Worm (Caenorhabditis elegans): Measurements from ENCODE around the gene drr-2.

The drr-2 gene

DNA sequence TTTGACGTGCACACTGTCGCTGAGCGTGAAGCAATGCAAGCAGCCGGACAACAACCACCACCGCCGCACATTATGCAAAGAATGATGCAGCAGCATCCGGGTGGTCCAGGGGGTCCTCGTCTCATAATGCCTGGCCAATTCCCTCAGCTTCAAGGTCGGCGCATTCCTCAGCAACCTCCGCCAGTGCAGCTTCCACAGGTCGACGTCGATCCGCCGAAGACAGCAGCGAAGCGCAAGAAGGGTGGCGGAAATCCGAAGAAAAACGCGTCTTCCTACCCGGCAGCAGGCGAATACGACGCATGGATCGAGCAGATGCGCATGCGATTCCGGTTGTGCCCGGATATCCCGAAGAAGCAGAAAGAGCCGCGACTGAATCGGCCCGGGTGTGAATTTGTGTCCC is 8.0 kb upstream of the drr-2 start:
- TF ChIP-seq lin-39 (tag; optimal IDR thresholded peaks at IDR 0.05) (no peak), fos-1 (tag; optimal IDR thresholded peaks at IDR 0.05) (no peak), skn-1 (tag; optimal IDR thresholded peaks at IDR 0.05) (no peak), nhr-11 (tag; optimal IDR thresholded peaks at IDR 0.05) (no peak), ztf-11 (tag; optimal IDR thresholded peaks at IDR 0.05) (no peak), mdl-1 (tag; optimal IDR thresholded peaks at IDR 0.05) (no peak), nhr-12 (tag; optimal IDR thresholded peaks at IDR 0.05) (no peak), mml-1 (tag; optimal IDR thresholded peaks at IDR 0.05) (no peak), nhr-43 (tag; optimal IDR thresholded peaks at IDR 0.05; ENCODE audit: poor library complexity, severe bottlenecking) (no peak), fkh-2 (tag; optimal IDR thresholded peaks at IDR 0.05) (no peak), nhr-28 (tag; optimal IDR thresholded peaks at IDR 0.05) (no peak), ceh-82 (tag; optimal IDR thresholded peaks at IDR 0.05) (no peak), elt-3 (tag; optimal IDR thresholded peaks at IDR 0.05) (no peak), fkh-10 (GFP tag; optimal IDR thresholded peaks at IDR 0.05) (no peak)

DNA sequence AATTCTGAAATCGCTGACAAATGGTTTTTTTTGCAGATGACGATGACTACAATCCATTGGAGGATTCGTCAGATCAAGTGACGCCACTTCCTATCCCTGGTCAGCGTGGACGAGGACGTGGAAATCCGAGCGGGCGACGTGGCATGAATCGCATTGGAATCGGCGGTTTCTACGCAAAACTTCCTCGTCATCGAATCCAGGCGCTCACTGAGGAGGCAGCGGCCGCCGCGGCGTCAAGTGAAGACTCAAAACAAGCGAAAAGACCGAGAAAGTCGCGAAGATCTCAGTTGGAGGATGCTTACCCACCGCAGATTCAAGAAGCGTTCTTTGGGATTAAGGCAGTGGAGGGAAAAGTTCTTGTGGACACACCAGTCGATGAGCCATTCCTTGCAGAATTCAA is 5.2 kb upstream of the drr-2 start:
- TF ChIP-seq fos-1 (tag; optimal IDR thresholded peaks at IDR 0.05) (no peak), pqm-1 (tag; optimal IDR thresholded peaks at IDR 0.05) (no peak), nfya-1 (tag; optimal IDR thresholded peaks at IDR 0.05; ENCODE audit: insufficient read depth) (no peak), nhr-43 (tag; optimal IDR thresholded peaks at IDR 0.05; ENCODE audit: poor library complexity, severe bottlenecking) (no peak), elt-2 (tag; optimal IDR thresholded peaks at IDR 0.05) (no peak), nhr-11 (tag; optimal IDR thresholded peaks at IDR 0.05) (no peak), ceh-9 (tag; optimal IDR thresholded peaks at IDR 0.05) (no peak), unc-39 (tag; optimal IDR thresholded peaks at IDR 0.05) (no peak), nhr-28 (tag; optimal IDR thresholded peaks at IDR 0.05) (no peak), daf-12 (tag; optimal IDR thresholded peaks at IDR 0.05) (no peak), lsy-12 (tag; optimal IDR thresholded peaks at IDR 0.05) (no peak), snpc-4 (tag; optimal IDR thresholded peaks at IDR 0.05) (no peak), ama-1 (optimal IDR thresholded peaks at IDR 0.05) (no peak), R02D3.7 (tag; optimal IDR thresholded peaks at IDR 0.05) (no peak), egl-5 (tag; optimal IDR thresholded peaks at IDR 0.05) (no peak), eor-1 (tag; optimal IDR thresholded peaks at IDR 0.05) (no peak), aly-2 (tag; optimal IDR thresholded peaks at IDR 0.05) (no peak), ZK546.5 (tag; optimal IDR thresholded peaks at IDR 0.05) (no peak)

DNA sequence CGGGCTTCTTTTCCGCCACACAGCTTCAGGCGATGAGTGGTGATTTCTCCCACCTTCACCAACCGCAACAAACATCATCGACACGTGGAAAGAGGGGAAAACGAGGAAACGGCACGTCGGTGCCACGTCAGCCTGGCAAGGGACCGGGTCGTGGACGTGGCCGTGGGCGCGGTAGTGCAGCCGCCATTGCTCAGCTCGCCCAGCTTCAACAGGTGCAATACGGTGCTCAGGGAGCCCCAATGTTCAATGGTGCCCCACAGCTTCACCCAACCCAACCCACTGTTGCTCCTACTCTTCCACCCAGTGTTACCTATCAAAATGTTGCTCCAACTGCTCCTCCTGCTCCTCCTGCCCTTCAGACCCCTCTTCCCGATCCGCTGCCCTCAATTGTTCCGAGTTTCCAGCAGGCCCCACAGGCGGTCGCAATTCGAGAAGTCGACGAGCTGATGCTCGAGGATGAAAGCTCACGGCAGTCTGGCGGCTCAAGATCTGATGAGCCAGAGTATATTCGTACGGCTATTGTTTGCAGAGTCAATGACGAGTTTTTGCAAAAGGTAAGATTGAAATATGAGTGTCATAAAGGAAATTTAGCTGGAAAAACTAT is 2.6 kb upstream of the drr-2 start:
- TF ChIP-seq nhr-25 (tag; optimal IDR thresholded peaks at IDR 0.05) (no peak), pqm-1 (tag; optimal IDR thresholded peaks at IDR 0.05) (no peak), egl-27 (tag; optimal IDR thresholded peaks at IDR 0.05) (no peak), elt-3 (tag; optimal IDR thresholded peaks at IDR 0.05) (no peak), nhr-77 (tag; optimal IDR thresholded peaks at IDR 0.05) (no peak), fos-1 (tag; optimal IDR thresholded peaks at IDR 0.05) (no peak), eor-1 (tag; optimal IDR thresholded peaks at IDR 0.05) (no peak), nhr-28 (tag; optimal IDR thresholded peaks at IDR 0.05) (no peak), fkh-2 (tag; optimal IDR thresholded peaks at IDR 0.05) (no peak), sea-2 (GFP tag; optimal IDR thresholded peaks at IDR 0.05) (no peak), snpc-4 (tag; optimal IDR thresholded peaks at IDR 0.05) (no peak), hmg-11 (tag; optimal IDR thresholded peaks at IDR 0.05) (no peak), ceh-28 (tag; optimal IDR thresholded peaks at IDR 0.05) (no peak), nhr-23 (tag; optimal IDR thresholded peaks at IDR 0.05) (no peak), fkh-10 (GFP tag; optimal IDR thresholded peaks at IDR 0.05) (no peak), mdl-1 (tag; optimal IDR thresholded peaks at IDR 0.05) (no peak), ztf-11 (tag; optimal IDR thresholded peaks at IDR 0.05) (no peak), nhr-43 (tag; optimal IDR thresholded peaks at IDR 0.05; ENCODE audit: poor library complexity, severe bottlenecking) (no peak), tbx-2 (tag; optimal IDR thresholded peaks at IDR 0.05) (no peak)

DNA sequence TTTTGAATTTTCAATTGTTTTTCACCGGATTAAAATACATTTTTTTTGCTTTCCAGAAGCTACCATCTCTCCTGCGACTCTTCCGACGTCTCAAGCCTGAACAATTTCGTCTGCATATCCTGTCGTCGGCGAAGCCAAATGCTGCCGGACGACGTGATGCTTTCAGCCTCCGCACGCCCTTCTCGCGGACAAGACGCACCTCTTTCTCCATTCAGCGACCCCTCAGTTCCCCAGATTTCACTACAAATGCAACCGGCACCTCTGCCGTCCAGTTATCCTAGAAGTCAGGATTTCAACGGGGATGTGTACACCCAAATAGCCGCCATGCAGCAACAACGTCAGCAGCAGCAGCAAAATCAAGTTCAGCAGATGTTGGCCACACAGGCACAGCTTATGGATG is 909 bp upstream of the drr-2 start:
- TF ChIP-seq fos-1 (tag; optimal IDR thresholded peaks at IDR 0.05) (no peak), unc-39 (tag; optimal IDR thresholded peaks at IDR 0.05) (no peak)
